Worm (Caenorhabditis elegans) whole organism, late embryonic: ENCODE results near the gene frpr-3.

ENCODE experiments used
- C08G9.2 ChIP-seq: sonication (generic microtip); optimal IDR thresholded peaks from 2 replicates; lab custom pipeline; 2016; ENCODE audit warnings: mild to moderate bottlenecking, missing genetic modification characterization, moderate library complexity, missing compliant biosample characterization
- C38D4.7 ChIP-seq: fragments of 200-800 bp; sonication (Bioruptor generic); optimal IDR thresholded peaks from 2 replicates; lab custom pipeline; 2018; ENCODE audit warnings: mild to moderate bottlenecking, missing genetic modification characterization, moderate library complexity, missing compliant biosample characterization
- K02D7.2 ChIP-seq: sonication (generic microtip); optimal IDR thresholded peaks from 2 replicates; lab custom pipeline; 2017; ENCODE audit warnings: mild to moderate bottlenecking, missing genetic modification characterization, missing compliant biosample characterization
- K09A11.1 ChIP-seq: sonication (generic microtip); optimal IDR thresholded peaks from 2 replicates; lab custom pipeline; 2017; ENCODE audit warnings: antibody characterized with exemption, mild to moderate bottlenecking, missing genetic modification characterization, missing compliant biosample characterization; ENCODE audit not compliant: insufficient read depth
- T23F11.4 ChIP-seq: fragments of 200-800 bp; sonication (Bioruptor generic); optimal IDR thresholded peaks from 2 replicates; lab custom pipeline; 2018; ENCODE audit warnings: mild to moderate bottlenecking, missing genetic modification characterization, missing compliant biosample characterization
- Y22D7AL.16 ChIP-seq: sonication (generic microtip); optimal IDR thresholded peaks from 2 replicates; lab custom pipeline; 2016; ENCODE audit warnings: missing genetic modification characterization, missing compliant biosample characterization
- ahr-1 ChIP-seq: sonication (generic microtip); optimal IDR thresholded peaks from 2 replicates; lab custom pipeline; 2016; ENCODE audit warnings: missing genetic modification characterization, missing compliant biosample characterization
- ceh-19 ChIP-seq: fragments of 200-800 bp; sonication (Bioruptor generic); optimal IDR thresholded peaks from 2 replicates; lab custom pipeline; 2018; ENCODE audit warnings: mild to moderate bottlenecking, missing genetic modification characterization, missing compliant biosample characterization
- ceh-2 ChIP-seq: sonication (generic microtip); optimal IDR thresholded peaks from 2 replicates; lab custom pipeline; 2016; ENCODE audit warnings: missing genotype, missing genetic modification characterization, missing compliant biosample characterization
- ceh-22 ChIP-seq: sonication (generic microtip); optimal IDR thresholded peaks from 2 replicates; lab custom pipeline; 2017; ENCODE audit warnings: missing biosample characterization, missing genetic modification characterization
- ceh-30 ChIP-seq: fragments of 150-350 bp; optimal IDR thresholded peaks from 2 replicates; lab custom pipeline; 2014; ENCODE audit warnings: missing biosample characterization, missing genetic modification characterization
- ceh-31 ChIP-seq: sonication (generic microtip); optimal IDR thresholded peaks from 2 replicates; lab custom pipeline; 2016; ENCODE audit warnings: missing genetic modification characterization, missing compliant biosample characterization
- ceh-34 ChIP-seq: sonication (generic microtip); optimal IDR thresholded peaks from 2 replicates; lab custom pipeline; 2016; ENCODE audit warnings: mild to moderate bottlenecking, missing genetic modification characterization, missing compliant biosample characterization
- ceh-45 ChIP-seq: fragments of 200-800 bp; sonication (Bioruptor generic); IDR thresholded peaks from 2 replicates; pipeline ENCODE4 v1.3.6; 2022; ENCODE audit warnings: missing genetic modification reagents, missing genetic modification characterization, missing compliant biosample characterization
- ceh-9 ChIP-seq: sonication (generic microtip); optimal IDR thresholded peaks from 2 replicates; lab custom pipeline; 2016; ENCODE audit warnings: mild to moderate bottlenecking, missing genetic modification characterization, inconsistent platforms, missing compliant biosample characterization
- elt-2 ChIP-seq: sonication (generic microtip); optimal IDR thresholded peaks from 2 replicates; lab custom pipeline; 2016; ENCODE audit warnings: missing genetic modification reagents, missing genetic modification characterization, missing compliant biosample characterization
- ets-4 ChIP-seq: sonication (generic microtip); optimal IDR thresholded peaks from 2 replicates; lab custom pipeline; 2016; ENCODE audit warnings: missing genetic modification characterization, missing compliant biosample characterization
- eyg-1 ChIP-seq: sonication (generic microtip); optimal IDR thresholded peaks from 2 replicates; lab custom pipeline; 2016; ENCODE audit warnings: missing genotype, missing genetic modification characterization, missing compliant biosample characterization
- fax-1 ChIP-seq: sonication (generic microtip); optimal IDR thresholded peaks from 2 replicates; lab custom pipeline; 2016; ENCODE audit warnings: missing genotype, missing genetic modification characterization, missing compliant biosample characterization
- fkh-6 ChIP-seq: sonication (generic microtip); optimal IDR thresholded peaks from 2 replicates; lab custom pipeline; 2016; ENCODE audit warnings: missing genetic modification characterization, missing compliant biosample characterization
- hlh-13 ChIP-seq: fragments of 200-800 bp; sonication (Bioruptor generic); optimal IDR thresholded peaks from 2 replicates; lab custom pipeline; 2018; ENCODE audit warnings: mild to moderate bottlenecking, missing genetic modification characterization, missing compliant biosample characterization
- hlh-30 ChIP-seq: sonication (generic microtip); optimal IDR thresholded peaks from 2 replicates; lab custom pipeline; 2017; ENCODE audit warnings: antibody characterized with exemption, missing genetic modification characterization, missing compliant biosample characterization; ENCODE audit not compliant: insufficient read depth
- hlh-6 ChIP-seq: sonication (generic microtip); optimal IDR thresholded peaks from 2 replicates; lab custom pipeline; 2016; ENCODE audit warnings: missing genotype, missing genetic modification characterization, missing compliant biosample characterization
- lin-11 ChIP-seq: fragments of 200-800 bp; sonication (Bioruptor generic); optimal IDR thresholded peaks from 2 replicates; lab custom pipeline; 2018; ENCODE audit warnings: mild to moderate bottlenecking, missing genetic modification characterization, missing compliant biosample characterization
- madf-2 ChIP-seq: sonication (generic microtip); optimal IDR thresholded peaks from 2 replicates; lab custom pipeline; 2017; ENCODE audit warnings: missing genetic modification characterization, missing compliant biosample characterization
- mec-3 ChIP-seq: sonication (generic microtip); optimal IDR thresholded peaks from 2 replicates; lab custom pipeline; 2016; ENCODE audit warnings: borderline replicate concordance, missing genetic modification characterization, missing compliant biosample characterization
- nhr-232 ChIP-seq: sonication (generic microtip); optimal IDR thresholded peaks from 2 replicates; lab custom pipeline; 2016; ENCODE audit warnings: missing genetic modification characterization, missing compliant biosample characterization
- npax-4 ChIP-seq: sonication (generic microtip); optimal IDR thresholded peaks from 2 replicates; lab custom pipeline; 2016; ENCODE audit warnings: missing genetic modification characterization, missing compliant biosample characterization
- odd-2 ChIP-seq: sonication (generic microtip); optimal IDR thresholded peaks from 2 replicates; lab custom pipeline; 2017; ENCODE audit warnings: antibody characterized with exemption, mild to moderate bottlenecking, missing genetic modification characterization, missing compliant biosample characterization
- pat-9 ChIP-seq: fragments of 200-800 bp; sonication (Bioruptor generic); optimal IDR thresholded peaks from 2 replicates; lab custom pipeline; 2018; ENCODE audit warnings: mild to moderate bottlenecking, missing genetic modification characterization, moderate library complexity, missing compliant biosample characterization
- pha-2 ChIP-seq: sonication (generic microtip); optimal IDR thresholded peaks from 2 replicates; lab custom pipeline; 2017; ENCODE audit warnings: mild to moderate bottlenecking, missing genetic modification characterization, missing compliant biosample characterization
- pha-4 ChIP-seq: fragments of 150-350 bp; optimal IDR thresholded peaks from 2 replicates; lab custom pipeline; 2018; ENCODE audit warnings: missing biosample characterization, missing genetic modification reagents, missing genetic modification characterization
- pqm-1 ChIP-seq: sonication (generic microtip); optimal IDR thresholded peaks from 2 replicates; lab custom pipeline; 2016; ENCODE audit warnings: missing genetic modification characterization, missing compliant biosample characterization
- pros-1 ChIP-seq: fragments of 150-350 bp; optimal IDR thresholded peaks from 2 replicates; lab custom pipeline; 2014; ENCODE audit warnings: missing biosample characterization, missing genetic modification reagents, missing genetic modification characterization
- ref-2 ChIP-seq: sonication (generic microtip); optimal IDR thresholded peaks from 2 replicates; lab custom pipeline; 2016; ENCODE audit warnings: missing genetic modification characterization, missing compliant biosample characterization
- rnt-1 ChIP-seq: sonication (generic microtip); optimal IDR thresholded peaks from 2 replicates; lab custom pipeline; 2016; ENCODE audit warnings: missing genetic modification characterization, missing compliant biosample characterization
- sdc-2 ChIP-seq: sonication (generic microtip); optimal IDR thresholded peaks from 2 replicates; lab custom pipeline; 2016; ENCODE audit warnings: missing genotype, missing genetic modification characterization, missing compliant biosample characterization
- sox-2 ChIP-seq: fragments of 200-800 bp; sonication (Bioruptor generic); IDR thresholded peaks from 2 replicates; pipeline ENCODE4 v1.3.6; 2022; ENCODE audit warnings: missing genetic modification reagents, missing genetic modification characterization, missing compliant biosample characterization
- tbx-2 ChIP-seq: sonication (generic microtip); optimal IDR thresholded peaks from 2 replicates; lab custom pipeline; 2016; ENCODE audit warnings: missing genetic modification characterization, missing compliant biosample characterization
- ttx-3 ChIP-seq: sonication (generic microtip); optimal IDR thresholded peaks from 2 replicates; lab custom pipeline; 2016; ENCODE audit warnings: missing genetic modification reagents, missing genetic modification characterization, missing compliant biosample characterization
- unc-3 ChIP-seq, 2 experiments: fragments of 200-800 bp in 1 of 2; sonication (Bioruptor generic) in 1 of 2; sonication (generic microtip) in 1 of 2; conservative IDR thresholded peaks in 1 of 2; optimal IDR thresholded peaks in 1 of 2; 2 replicates each; pipeline versions ENCODE4 v1.3.6 to Lab custom; 2016 to 2022; ENCODE audit warnings: missing compliant biosample characterization in 2 of 2, missing genetic modification characterization in 2 of 2, missing genetic modification reagents in 1 of 2
- unc-86 ChIP-seq: sonication (generic microtip); optimal IDR thresholded peaks from 2 replicates; lab custom pipeline; 2016; ENCODE audit warnings: missing genetic modification characterization, missing compliant biosample characterization
- zip-5 ChIP-seq: sonication (generic microtip); optimal IDR thresholded peaks from 2 replicates; lab custom pipeline; 2016; ENCODE audit warnings: missing genetic modification characterization, missing compliant biosample characterization
- ztf-16 ChIP-seq: sonication (generic microtip); optimal IDR thresholded peaks from 2 replicates; lab custom pipeline; 2017; ENCODE audit warnings: missing genetic modification characterization, missing compliant biosample characterization

Gene frpr-3

DNA sequence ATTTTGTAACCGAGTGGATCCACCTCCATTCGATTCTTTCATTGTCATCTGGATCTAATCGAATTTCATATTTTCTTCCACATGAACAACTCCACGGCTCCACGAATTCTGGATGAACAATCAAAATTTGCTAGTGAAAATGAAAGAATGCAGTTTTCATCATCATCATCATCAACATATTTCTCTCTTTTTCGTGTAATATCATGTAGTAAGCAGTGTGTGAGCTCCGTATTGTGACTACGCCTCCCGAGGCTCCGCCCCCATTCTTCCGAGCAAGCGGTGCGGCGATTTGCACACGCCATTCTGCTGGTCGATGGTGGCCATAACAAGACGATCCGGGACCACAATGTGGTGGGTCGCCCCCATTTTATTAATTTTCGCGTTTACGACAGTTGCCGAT, 27.0 kb downstream of the frpr-3 start, which contains the start of gene ZK742.7:
Gene ZK742.7 (plus strand): TSS at position 301 of the 400 bp plus-strand sequence.
- TF ChIP-seq sox-2 (GFP tag; lab: Robert Waterston, UW) (no peak), madf-2 (tag; lab: Kevin White, UChicago) (no peak), nhr-232 (no peak), ceh-34 (no peak), ceh-19 (no peak), C08G9.2 (no peak), sdc-2 (tag; lab: Kevin White, UChicago) (no peak), rnt-1 (no peak), zip-5 (no peak), C38D4.7 (no peak), Y22D7AL.16 (tag; lab: Kevin White, UChicago) (no peak), odd-2 (no peak), pqm-1 (tag; lab: Kevin White, UChicago) (no peak), elt-2 (no peak), pat-9 (tag; lab: Kevin White, UChicago) (no peak), T23F11.4 (no peak), ets-4 (tag; lab: Kevin White, UChicago) (no peak), ceh-9 (tag; lab: Kevin White, UChicago) (no peak), ahr-1 (no peak)

DNA sequence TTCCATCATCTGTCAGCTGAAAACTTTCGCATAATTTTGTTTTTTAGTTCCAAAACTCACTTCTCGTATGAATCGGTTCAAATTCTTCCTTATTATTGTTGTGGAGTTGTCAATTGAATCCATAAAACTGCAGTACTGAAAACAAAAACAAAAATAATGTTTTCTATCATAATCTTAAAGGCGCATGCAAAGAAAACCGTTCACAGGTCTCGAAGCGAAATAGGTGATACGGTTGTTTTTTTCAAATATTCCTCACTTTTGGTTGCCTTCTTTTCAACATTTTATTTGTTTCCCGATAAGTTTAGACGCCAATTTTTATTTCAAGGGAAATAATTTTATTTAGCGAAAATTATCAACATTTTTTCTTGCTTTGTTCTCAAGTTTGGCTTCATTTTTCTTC, 32.5 kb downstream of the frpr-3 start:
- TF ChIP-seq hlh-30 (tag; lab: Kevin White, UChicago): no peak
- no peak for TF ChIP-seq ztf-16 (tag; lab: Kevin White, UChicago)
- no peak for TF ChIP-seq ttx-3
- TF ChIP-seq odd-2: no peak
- TF ChIP-seq ceh-30: no peak
- TF ChIP-seq pha-4 (tag; lab: Kevin White, UChicago): no peak
- no peak for TF ChIP-seq hlh-13
- no peak for TF ChIP-seq ceh-2 (tag; lab: Kevin White, UChicago)
- no peak for TF ChIP-seq pqm-1 (tag; lab: Kevin White, UChicago)
- no peak for TF ChIP-seq ref-2
- TF ChIP-seq ceh-19: no peak
- TF ChIP-seq fkh-6 (tag; lab: Kevin White, UChicago): no peak
- no peak for TF ChIP-seq fax-1 (tag; lab: Kevin White, UChicago)
- TF ChIP-seq ceh-22: no peak

ce11 chrV:7804064-7804800, 33.2 kb downstream of the frpr-3 start, which contains the start of gene uvs-1:
uvs-1 (minus strand) TSS chrV:7804208.
- TF ChIP-seq npax-4 (no peak), tbx-2 (tag; lab: Kevin White, UChicago) (peak; percentile 60), ceh-45 (GFP tag; lab: Robert Waterston, UW) (no peak), pha-4 (tag; lab: Kevin White, UChicago) (no peak), ets-4 (tag; lab: Kevin White, UChicago) (no peak), K09A11.1 (tag; lab: Kevin White, UChicago) (no peak), madf-2 (tag; lab: Kevin White, UChicago) (no peak), hlh-30 (tag; lab: Kevin White, UChicago) (peak; percentile 94), ceh-34 (peak; percentile 1), unc-3 (GFP tag; conservative IDR thresholded peaks at IDR 0.05; lab: Robert Waterston, UW) (no peak), unc-3 (tag; optimal IDR thresholded peaks at IDR 0.05; lab: Kevin White, UChicago) (no peak), lin-11 (tag; lab: Kevin White, UChicago) (no peak), eyg-1 (no peak), fkh-6 (tag; lab: Kevin White, UChicago) (no peak), ceh-9 (tag; lab: Kevin White, UChicago) (no peak), ceh-31 (peak; percentile 41), ceh-2 (tag; lab: Kevin White, UChicago) (no peak), pha-2 (tag; lab: Kevin White, UChicago) (peak; percentile 13), pros-1 (no peak), T23F11.4 (no peak), hlh-6 (tag; lab: Kevin White, UChicago) (no peak), ahr-1 (no peak), mec-3 (tag; lab: Kevin White, UChicago) (no peak), K02D7.2 (tag; lab: Kevin White, UChicago) (no peak), unc-86 (tag; lab: Kevin White, UChicago) (no peak), ceh-22 (no peak)
